Fruit fly (Drosophila melanogaster): ENCODE measurements around the gene MESK4.

Gene MESK4

dm6 chr3R:16969361-16970355 lies 19.0 kb upstream of the MESK4 start (continued):
- TF ChIP-seq lz (GFP tag; optimal IDR thresholded peaks at IDR 0.05): peak; percentile 51
- no peak for TF ChIP-seq fd59A (GFP tag; optimal IDR thresholded peaks at IDR 0.05)
- TF ChIP-seq CG6792 (GFP tag; optimal IDR thresholded peaks at IDR 0.05): peak; percentile 20
- TF ChIP-seq dsx (GFP tag; optimal IDR thresholded peaks at IDR 0.05; ENCODE audit: poor library complexity, severe bottlenecking): peak; percentile 87
- peak; percentile 14 for TF ChIP-seq CG11902 (GFP tag; optimal IDR thresholded peaks at IDR 0.05)
- TF ChIP-seq Sox15 (GFP tag; optimal IDR thresholded peaks at IDR 0.05): no peak
- TF ChIP-seq Sox14 (GFP tag; optimal IDR thresholded peaks at IDR 0.05): peak; percentile 68
- TF ChIP-seq Ets21C (GFP tag; optimal IDR thresholded peaks at IDR 0.05): no peak
- no peak; the same call in 2 of the 3 replicates for TF ChIP-seq CG6163 (GFP tag; IDR thresholded peaks at IDR 0.05)
- peak; percentile 8 for TF ChIP-seq cyc (GFP tag; optimal IDR thresholded peaks at IDR 0.05)

dm6 chr3R:16972136-16972535 lies 16.5 kb upstream of the MESK4 start, which contains the start of gene Abd-B:
Gene Abd-B, minus strand, starts transcription at chr3R:16972236.
- TF ChIP-seq CG9139 (GFP tag; optimal IDR thresholded peaks at IDR 0.05): no peak
- no peak for TF ChIP-seq Hr39 (GFP tag; optimal IDR thresholded peaks at IDR 0.05)
- no peak for TF ChIP-seq CG6792 (GFP tag; optimal IDR thresholded peaks at IDR 0.05)
- no peak for TF ChIP-seq Hr38 (GFP tag; optimal IDR thresholded peaks at IDR 0.05)
- no peak for TF ChIP-seq Blimp-1 (GFP tag; optimal IDR thresholded peaks at IDR 0.05)
- no peak for TF ChIP-seq CG11294 (GFP tag; IDR thresholded peaks at IDR 0.05)
- no peak for TF ChIP-seq Lpt (GFP tag; optimal IDR thresholded peaks at IDR 0.05)
- no peak for TF ChIP-seq eg (GFP tag; IDR thresholded peaks at IDR 0.05)
- TF ChIP-seq CG8632 (GFP tag; optimal IDR thresholded peaks at IDR 0.05): no peak
- TF ChIP-seq svp (GFP tag): no peak
- TF ChIP-seq CG34406 (GFP tag; optimal IDR thresholded peaks at IDR 0.05): no peak
- no peak for TF ChIP-seq cyc (GFP tag; optimal IDR thresholded peaks at IDR 0.05)
- TF ChIP-seq OdsH (GFP tag; optimal IDR thresholded peaks at IDR 0.05): no peak
- TF ChIP-seq spab (GFP tag; optimal IDR thresholded peaks at IDR 0.05): no peak
- TF ChIP-seq CG32006 (GFP tag; optimal IDR thresholded peaks at IDR 0.05): no peak

DNA sequence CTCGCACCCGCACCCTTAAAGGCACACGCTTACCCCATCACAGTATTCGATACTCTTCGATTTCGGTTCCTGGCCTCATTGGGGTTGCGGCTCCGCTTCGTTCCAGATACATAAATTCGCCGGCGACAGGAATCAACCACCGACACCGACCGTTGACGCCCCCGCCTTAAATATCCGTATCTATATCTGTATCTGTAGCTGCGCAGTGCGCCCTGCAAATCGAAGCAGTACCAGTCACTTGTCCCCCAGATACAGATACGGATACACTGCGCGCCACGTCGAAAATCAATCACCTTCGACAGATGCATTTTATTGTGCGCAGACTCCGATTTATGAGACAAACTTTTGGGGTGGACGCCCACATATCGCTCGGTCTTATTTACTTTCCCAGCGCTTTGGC lies 16.0 kb upstream of the MESK4 start:
- no peak for TF ChIP-seq pdm3 (GFP tag; optimal IDR thresholded peaks at IDR 0.05)
- no peak for TF ChIP-seq Ets96B (tag; optimal IDR thresholded peaks at IDR 0.05)
- no peak for TF ChIP-seq salr (GFP tag; optimal IDR thresholded peaks at IDR 0.05)
- no peak for TF ChIP-seq CG10631 (GFP tag; optimal IDR thresholded peaks at IDR 0.05)
- no peak for TF ChIP-seq Eip78C (GFP tag)
- TF ChIP-seq Gug (GFP tag; IDR thresholded peaks at IDR 0.05): no peak
- no peak for TF ChIP-seq CG16779 (tag; optimal IDR thresholded peaks at IDR 0.05)
- no peak for TF ChIP-seq lz (GFP tag; optimal IDR thresholded peaks at IDR 0.05)
- no peak for TF ChIP-seq Sox15 (GFP tag; optimal IDR thresholded peaks at IDR 0.05)
- TF ChIP-seq acj6 (GFP tag; optimal IDR thresholded peaks at IDR 0.05): no peak
- no peak for TF ChIP-seq CG7368 (GFP tag; optimal IDR thresholded peaks at IDR 0.05)
- no peak for TF ChIP-seq fd85E (GFP tag; optimal IDR thresholded peaks at IDR 0.05)
- TF ChIP-seq CG11294 (GFP tag; IDR thresholded peaks at IDR 0.05): no peak
- TF ChIP-seq CG31627 (GFP tag; optimal IDR thresholded peaks at IDR 0.05): no peak
- no peak for TF ChIP-seq Hr4 (GFP tag; optimal IDR thresholded peaks at IDR 0.05)
- TF ChIP-seq Eip75B (GFP tag; optimal IDR thresholded peaks at IDR 0.05): no peak
- no peak for TF ChIP-seq CG10669 (GFP tag; optimal IDR thresholded peaks at IDR 0.05)
- no peak for TF ChIP-seq CG6792 (GFP tag; optimal IDR thresholded peaks at IDR 0.05)
